Worm (Caenorhabditis elegans) whole organism, young adult: ENCODE results near the gene cyp-13A4.

Experiments used
- D2030.7 ChIP-seq: fragments of 200-800 bp; sonication (Bioruptor generic); IDR thresholded peaks from 2 replicates; pipeline ENCODE4 v1.3.6; 2022; ENCODE audit warnings: missing genetic modification reagents, missing genetic modification characterization, missing compliant biosample characterization
- F55B11.4 ChIP-seq: sonication (generic microtip); optimal IDR thresholded peaks from 2 replicates; lab custom pipeline; 2016; ENCODE audit warnings: missing compliant biosample characterization, missing genetic modification characterization, borderline replicate concordance; ENCODE audit not compliant: insufficient read depth
- attf-3 ChIP-seq: fragments of 200-800 bp; sonication (Bioruptor generic); conservative IDR thresholded peaks from 2 replicates; pipeline ENCODE4 v1.3.6; 2022; ENCODE audit warnings: missing genetic modification reagents, missing genetic modification characterization, missing compliant biosample characterization
- ceh-100 ChIP-seq: fragments of 200-800 bp; sonication (Bioruptor generic); IDR thresholded peaks from 2 replicates; pipeline ENCODE4 v1.3.6; 2022; ENCODE audit warnings: missing genetic modification reagents, missing genetic modification characterization, missing compliant biosample characterization
- hlh-26 ChIP-seq: fragments of 200-800 bp; sonication (Bioruptor generic); conservative IDR thresholded peaks from 2 replicates; pipeline ENCODE4 v1.3.6; 2022; ENCODE audit warnings: missing genetic modification reagents, missing genetic modification characterization, missing compliant biosample characterization
- nfya-2 ChIP-seq: fragments of 200-800 bp; sonication (Bioruptor generic); IDR thresholded peaks from 2 replicates; pipeline ENCODE4 v1.3.6; 2022; ENCODE audit warnings: missing genetic modification reagents, missing genetic modification characterization, missing compliant biosample characterization
- pha-4 ChIP-seq: fragments of 150-350 bp; sonication (generic microtip); optimal IDR thresholded peaks from 2 replicates; lab custom pipeline; 2014; ENCODE audit warnings: missing biosample characterization, missing genetic modification reagents, missing genetic modification characterization
- sdz-38 ChIP-seq: sonication (generic microtip); optimal IDR thresholded peaks from 2 replicates; lab custom pipeline; 2016; ENCODE audit warnings: missing genotype, missing genetic modification characterization, missing compliant biosample characterization
- snpc-1.1 ChIP-seq: sonication (generic microtip); optimal IDR thresholded peaks from 2 replicates; lab custom pipeline; 2017; ENCODE audit warnings: missing genetic modification characterization, mild to moderate bottlenecking, missing compliant biosample characterization, antibody characterized with exemption, moderate library complexity, missing genotype, missing genetic modification reagents; ENCODE audit not compliant: insufficient read depth
- somi-1 ChIP-seq: fragments of 200-800 bp; sonication (Bioruptor generic); optimal IDR thresholded peaks from 2 replicates; lab custom pipeline; 2018; ENCODE audit warnings: mild to moderate bottlenecking, missing genetic modification characterization, missing compliant biosample characterization
- unc-130 ChIP-seq: sonication (generic microtip); optimal IDR thresholded peaks from 2 replicates; lab custom pipeline; 2016; ENCODE audit warnings: missing genetic modification reagents, missing genetic modification characterization, missing compliant biosample characterization

DNA sequence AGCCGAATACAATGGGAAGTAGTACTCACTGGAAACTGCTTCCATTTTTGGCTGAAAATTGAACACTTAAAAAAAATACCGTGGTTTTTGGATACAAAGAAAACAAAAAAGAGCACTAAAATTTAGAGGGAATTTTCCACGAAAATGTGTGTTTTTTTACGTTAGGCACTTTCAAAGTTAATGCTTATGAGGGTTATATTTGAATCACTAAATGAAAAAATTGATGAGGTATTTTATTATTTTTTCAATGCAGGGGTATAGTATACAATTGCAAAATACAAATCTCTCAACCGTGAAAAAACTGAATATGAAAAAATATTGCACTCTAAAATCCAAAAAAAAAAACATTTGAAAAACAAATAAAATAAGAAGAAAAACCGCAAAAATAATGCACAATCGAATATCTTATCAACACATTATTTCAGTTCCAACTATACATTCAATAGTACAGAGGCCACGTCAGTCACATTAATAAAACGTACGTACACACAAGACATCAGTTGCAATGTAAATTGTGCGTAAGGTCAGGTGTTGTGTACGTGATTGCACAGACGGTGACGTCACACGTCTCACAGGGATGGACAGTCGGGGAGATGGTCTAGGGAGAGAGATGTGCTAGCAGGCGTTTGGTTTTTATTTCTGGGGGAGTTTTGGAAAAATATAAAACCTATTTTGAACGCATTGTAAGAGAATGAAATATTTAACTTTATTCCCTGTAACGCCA lies 27.6 kb downstream of the cyp-13A4 start, which contains the start of gene aqp-10:
- TF ChIP-seq unc-130 (GFP tag; lab: Kevin White, UChicago) (no peak), hlh-26 (GFP tag; lab: Robert Waterston, UW) (no peak), attf-3 (GFP tag; lab: Robert Waterston, UW) (no peak), pha-4 (tag; lab: Kevin White, UChicago) (no peak), ceh-100 (GFP tag; lab: Robert Waterston, UW) (no peak), F55B11.4 (tag; lab: Kevin White, UChicago) (no peak), somi-1 (GFP tag; lab: Kevin White, UChicago) (peak; percentile 19), nfya-2 (GFP tag; lab: Robert Waterston, UW) (no peak), D2030.7 (GFP tag; lab: Robert Waterston, UW) (no peak), sdz-38 (tag; lab: Kevin White, UChicago) (no peak), snpc-1.1 (no peak)
